Worm (Caenorhabditis elegans): ENCODE measurements around the gene fbxa-219.

DNA sequence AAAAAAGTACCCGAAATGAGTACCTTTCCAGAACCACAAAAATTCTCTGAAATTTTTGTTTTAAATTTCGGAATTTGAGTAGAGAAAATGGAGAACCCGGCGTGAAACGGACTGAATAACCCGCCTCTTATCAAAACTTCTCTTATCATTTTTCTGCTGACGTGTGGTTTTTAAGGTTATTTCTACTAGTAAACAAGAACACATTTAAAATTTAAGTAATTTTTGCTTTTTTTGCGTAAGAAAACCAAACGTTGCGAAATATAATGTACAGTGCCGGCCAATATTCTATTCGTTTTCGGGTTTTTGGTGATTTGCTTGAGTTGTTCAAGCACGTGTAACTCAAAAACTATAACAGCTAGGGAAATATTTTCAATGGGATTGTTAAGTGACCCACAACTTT is 19.8 kb downstream of the fbxa-219 start:
- no peak for TF ChIP-seq ceh-13 (GFP tag; optimal IDR thresholded peaks at IDR 0.05)
- no peak for TF ChIP-seq F13C5.2 (tag; optimal IDR thresholded peaks at IDR 0.05)
- TF ChIP-seq pes-1 (GFP tag; IDR thresholded peaks at IDR 0.05): no peak
- TF ChIP-seq ceh-36 (tag; optimal IDR thresholded peaks at IDR 0.05): no peak
- no peak for TF ChIP-seq ets-7 (tag; optimal IDR thresholded peaks at IDR 0.05)
- no peak for TF ChIP-seq ama-1 (optimal IDR thresholded peaks at IDR 0.05)
- TF ChIP-seq scrt-1 (GFP tag; IDR thresholded peaks at IDR 0.05): no peak
- no peak for TF ChIP-seq hmbx-1 (tag; optimal IDR thresholded peaks at IDR 0.05)
- TF ChIP-seq hmg-4 (GFP tag; optimal IDR thresholded peaks at IDR 0.05): no peak
- no peak for TF ChIP-seq hnd-1 (tag; optimal IDR thresholded peaks at IDR 0.05)
